Worm (Caenorhabditis elegans) whole organism, L4/young adult: Measurements from ENCODE around the gene K03H6.4.

Experiments used
- W03F9.2 ChIP-seq: fragments of 150-350 bp; optimal IDR thresholded peaks from 2 replicates; lab custom pipeline; 2014; ENCODE audit warnings: missing biosample characterization, missing genetic modification characterization
- him-1 ChIP-seq: sonication (generic microtip); optimal IDR thresholded peaks from 2 replicates; lab custom pipeline; 2016; ENCODE audit warnings: missing genotype, missing genetic modification reagents, missing genetic modification characterization, missing compliant biosample characterization

DNA sequence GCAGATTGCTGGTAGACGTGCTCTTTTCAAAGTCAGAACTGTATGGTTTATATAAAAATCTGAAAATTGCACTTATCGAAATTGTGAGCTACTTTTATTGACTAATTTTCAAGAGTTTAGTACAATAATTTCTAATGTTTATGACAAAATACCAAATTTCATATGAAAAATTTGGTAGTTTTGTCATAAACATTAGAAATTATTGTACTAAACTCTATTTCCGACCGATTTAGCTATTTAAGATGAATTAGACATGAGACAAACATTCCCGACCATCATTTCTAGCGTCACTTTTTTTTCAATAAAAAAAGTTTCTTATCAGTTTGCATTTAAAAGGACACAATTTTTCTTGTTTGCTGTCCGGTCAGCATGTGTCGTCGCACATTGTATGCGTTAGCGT is 29.5 kb upstream of the K03H6.4 start, which contains the start of gene tag-244:
- no peak for TF ChIP-seq him-1 (tag; lab: Kevin White, UChicago)
- no peak for TF ChIP-seq W03F9.2
